Worm (Caenorhabditis elegans) whole organism, young adult: ENCODE results near the gene flp-14.

ENCODE experiments used
- B0261.1 ChIP-seq: sonication (generic microtip); optimal IDR thresholded peaks from 2 replicates; lab custom pipeline; 2016; ENCODE audit warnings: mild to moderate bottlenecking, missing genetic modification characterization, moderate library complexity, missing compliant biosample characterization
- B0336.3 ChIP-seq: fragments of 200-800 bp; sonication (Bioruptor generic); IDR thresholded peaks from 2 replicates; pipeline ENCODE4 v1.3.6; 2022; ENCODE audit warnings: missing genetic modification characterization, missing compliant biosample characterization
- C06A6.2 ChIP-seq: fragments of 200-800 bp; sonication (Bioruptor generic); conservative IDR thresholded peaks from 2 replicates; pipeline ENCODE4 v1.3.6; 2022; ENCODE audit warnings: missing genetic modification characterization, missing compliant biosample characterization
- C17E4.6 ChIP-seq: fragments of 200-800 bp; sonication (Bioruptor generic); IDR thresholded peaks from 2 replicates; pipeline ENCODE4 v1.3.6; 2022; ENCODE audit warnings: missing genetic modification reagents, missing genetic modification characterization, missing compliant biosample characterization
- F22D6.2 ChIP-seq: sonication (generic microtip); optimal IDR thresholded peaks from 2 replicates; lab custom pipeline; 2016; ENCODE audit warnings: mild to moderate bottlenecking, missing genetic modification characterization, missing compliant biosample characterization
- F37B4.10 ChIP-seq: fragments of 200-800 bp; sonication (Bioruptor generic); IDR thresholded peaks from 2 replicates; pipeline ENCODE4 v1.3.6; 2022; ENCODE audit warnings: missing genetic modification characterization, missing compliant biosample characterization
- F39B2.1 ChIP-seq: fragments of 200-800 bp; sonication (Bioruptor generic); IDR thresholded peaks from 2 replicates; pipeline ENCODE4 v1.3.6; 2022; ENCODE audit warnings: missing genetic modification reagents, missing genetic modification characterization, missing compliant biosample characterization
- F52B5.7 ChIP-seq: sonication (generic microtip); optimal IDR thresholded peaks from 2 replicates; lab custom pipeline; 2016; ENCODE audit warnings: mild to moderate bottlenecking, missing genetic modification characterization, missing compliant biosample characterization
- F57A8.1 ChIP-seq: fragments of 200-800 bp; sonication (Bioruptor generic); optimal IDR thresholded peaks from 2 replicates; lab custom pipeline; 2018; ENCODE audit warnings: mild to moderate bottlenecking, missing genetic modification characterization, moderate library complexity, missing compliant biosample characterization
- F57C9.4 ChIP-seq: sonication (generic microtip); optimal IDR thresholded peaks from 2 replicates; lab custom pipeline; 2017; ENCODE audit warnings: mild to moderate bottlenecking, missing genetic modification characterization, missing compliant biosample characterization
- K12H6.12 ChIP-seq: fragments of 200-800 bp; sonication (Bioruptor generic); optimal IDR thresholded peaks from 2 replicates; lab custom pipeline; 2018; ENCODE audit warnings: mild to moderate bottlenecking, missing genetic modification characterization, missing compliant biosample characterization
- T07F8.4 ChIP-seq: sonication (generic microtip); optimal IDR thresholded peaks from 2 replicates; lab custom pipeline; 2016; ENCODE audit warnings: mild to moderate bottlenecking, missing genetic modification characterization, moderate library complexity, missing compliant biosample characterization
- Y67H2A.10 ChIP-seq: fragments of 200-800 bp; sonication (Bioruptor generic); conservative IDR thresholded peaks from 2 replicates; pipeline ENCODE4 v1.3.6; 2022; ENCODE audit warnings: missing genetic modification reagents, missing genetic modification characterization, missing compliant biosample characterization
- Y95B8A.8 ChIP-seq: fragments of 200-800 bp; sonication (Bioruptor generic); IDR thresholded peaks from 2 replicates; pipeline ENCODE4 v1.3.6; 2022; ENCODE audit warnings: missing genetic modification reagents, missing genetic modification characterization, missing compliant biosample characterization
- aptf-2 ChIP-seq: fragments of 200-800 bp; sonication (Bioruptor generic); conservative IDR thresholded peaks from 2 replicates; pipeline ENCODE4 v1.3.6; 2022; ENCODE audit warnings: missing genetic modification reagents, missing genetic modification characterization, missing compliant biosample characterization
- bed-1 ChIP-seq: fragments of 200-800 bp; sonication (Bioruptor generic); IDR thresholded peaks from 2 replicates; pipeline ENCODE4 v1.3.6; 2022; ENCODE audit warnings: missing genetic modification reagents, missing genetic modification characterization, missing compliant biosample characterization
- bed-2 ChIP-seq: fragments of 200-800 bp; sonication (Bioruptor generic); IDR thresholded peaks from 2 replicates; pipeline ENCODE4 v1.3.6; 2022; ENCODE audit warnings: missing genetic modification reagents, missing genetic modification characterization, missing compliant biosample characterization
- ccch-3 ChIP-seq: fragments of 200-800 bp; sonication (Bioruptor generic); optimal IDR thresholded peaks from 2 replicates; lab custom pipeline; 2018; ENCODE audit warnings: mild to moderate bottlenecking, missing genetic modification characterization, missing compliant biosample characterization
- cebp-1 ChIP-seq, 2 experiments: fragments of 200-800 bp in 1 of 2; sonication (Bioruptor generic) in 1 of 2; sonication (generic microtip) in 1 of 2; IDR thresholded peaks in 1 of 2; optimal IDR thresholded peaks in 1 of 2; 2 replicates each; pipeline versions ENCODE4 v1.3.6 to Lab custom; 2017 to 2022; ENCODE audit warnings: missing compliant biosample characterization in 2 of 2, missing genetic modification characterization in 2 of 2, mild to moderate bottlenecking in 1 of 2, missing genetic modification reagents in 1 of 2, moderate library complexity in 1 of 2
- cebp-2 ChIP-seq: fragments of 200-800 bp; sonication (Bioruptor generic); IDR thresholded peaks from 2 replicates; pipeline ENCODE4 v1.3.6; 2022; ENCODE audit warnings: missing genetic modification characterization, missing compliant biosample characterization
- dox-1 ChIP-seq: fragments of 200-800 bp; sonication (Bioruptor generic); IDR thresholded peaks from 2 replicates; pipeline ENCODE4 v1.3.6; 2022; ENCODE audit warnings: missing genetic modification reagents, missing genetic modification characterization, missing compliant biosample characterization
- dpff-1 ChIP-seq: sonication (generic microtip); optimal IDR thresholded peaks from 2 replicates; lab custom pipeline; 2017; ENCODE audit warnings: mild to moderate bottlenecking, missing genetic modification characterization, missing compliant biosample characterization
- efl-1 ChIP-seq: fragments of 150-350 bp; optimal IDR thresholded peaks from 2 replicates; lab custom pipeline; 2014; ENCODE audit warnings: missing biosample characterization, missing genetic modification reagents, missing genetic modification characterization
- egl-18 ChIP-seq: fragments of 200-800 bp; sonication (Bioruptor generic); IDR thresholded peaks from 2 replicates; pipeline ENCODE4 v1.3.6; 2022; ENCODE audit warnings: missing genetic modification reagents, missing genetic modification characterization, missing compliant biosample characterization
- ekl-4 ChIP-seq: fragments of 200-800 bp; sonication (Bioruptor generic); IDR thresholded peaks from 2 replicates; pipeline ENCODE4 v1.3.6; 2022; ENCODE audit warnings: missing genetic modification reagents, missing genetic modification characterization, missing compliant biosample characterization
- hmg-20 ChIP-seq: fragments of 200-800 bp; sonication (Bioruptor generic); IDR thresholded peaks from 2 replicates; pipeline ENCODE4 v1.3.6; 2022; ENCODE audit warnings: missing genetic modification reagents, missing genetic modification characterization, missing compliant biosample characterization
- hsf-1 ChIP-seq: fragments of 200-800 bp; sonication (Bioruptor generic); IDR thresholded peaks from 2 replicates; pipeline ENCODE4 v1.3.6; 2022; ENCODE audit warnings: missing genetic modification reagents, missing genetic modification characterization, missing compliant biosample characterization
- lin-26 ChIP-seq: fragments of 200-800 bp; sonication (Bioruptor generic); IDR thresholded peaks from 2 replicates; pipeline ENCODE4 v1.3.6; 2022; ENCODE audit warnings: missing genetic modification reagents, missing genetic modification characterization, missing compliant biosample characterization
- lin-35 ChIP-seq, 3 experiments: fragments of 150-350 bp in 2 of 3; sonication (generic microtip) in 1 of 3; optimal IDR thresholded peaks; 2 replicates each; lab custom pipeline; 2014 to 2018; ENCODE audit warnings: missing biosample characterization in 3 of 3, missing genetic modification characterization in 3 of 3, missing genetic modification reagents in 3 of 3
- madf-3 ChIP-seq: fragments of 200-800 bp; sonication (Bioruptor generic); IDR thresholded peaks from 2 replicates; pipeline ENCODE4 v1.3.6; 2022; ENCODE audit warnings: missing genetic modification reagents, missing genetic modification characterization, missing compliant biosample characterization
- madf-8 ChIP-seq: fragments of 200-800 bp; sonication (Bioruptor generic); conservative IDR thresholded peaks from 2 replicates; pipeline ENCODE4 v1.3.6; 2022; ENCODE audit warnings: missing genetic modification reagents, missing genetic modification characterization, missing compliant biosample characterization
- mcd-1 ChIP-seq: fragments of 200-800 bp; sonication (Bioruptor generic); IDR thresholded peaks from 2 replicates; pipeline ENCODE4 v1.3.6; 2022; ENCODE audit warnings: missing genetic modification reagents, missing genetic modification characterization, missing compliant biosample characterization
- nhr-179 ChIP-seq: sonication (generic microtip); optimal IDR thresholded peaks from 2 replicates; lab custom pipeline; 2016; ENCODE audit warnings: mild to moderate bottlenecking, missing genetic modification characterization, missing compliant biosample characterization
- nhr-90 ChIP-seq: sonication (generic microtip); optimal IDR thresholded peaks from 2 replicates; lab custom pipeline; 2016; ENCODE audit warnings: missing genotype, mild to moderate bottlenecking, missing genetic modification characterization, missing compliant biosample characterization
- repo-1 ChIP-seq: sonication (generic microtip); optimal IDR thresholded peaks from 2 replicates; lab custom pipeline; 2017; ENCODE audit warnings: mild to moderate bottlenecking, missing genetic modification characterization, missing compliant biosample characterization
- rpc-1 ChIP-seq, 2 experiments: fragments of 150-350 bp in 1 of 2; sonication (generic microtip) in 1 of 2; optimal IDR thresholded peaks; 2 replicates each; lab custom pipeline; 2014 to 2018; ENCODE audit warnings: missing biosample characterization in 1 of 2, missing genetic modification characterization in 1 of 2, missing genetic modification reagents in 1 of 2, missing genotype in 1 of 2
- sdz-38 ChIP-seq: sonication (generic microtip); optimal IDR thresholded peaks from 2 replicates; lab custom pipeline; 2016; ENCODE audit warnings: missing genotype, missing genetic modification characterization, missing compliant biosample characterization
- snpc-1.1 ChIP-seq: sonication (generic microtip); optimal IDR thresholded peaks from 2 replicates; lab custom pipeline; 2017; ENCODE audit warnings: missing genetic modification characterization, mild to moderate bottlenecking, missing compliant biosample characterization, antibody characterized with exemption, moderate library complexity, missing genotype, missing genetic modification reagents; ENCODE audit not compliant: insufficient read depth
- snpc-1.3 ChIP-seq: sonication (generic microtip); optimal IDR thresholded peaks from 2 replicates; lab custom pipeline; 2017; ENCODE audit warnings: missing genetic modification characterization, mild to moderate bottlenecking, missing compliant biosample characterization, antibody characterized with exemption, moderate library complexity, missing genotype, missing genetic modification reagents; ENCODE audit not compliant: insufficient read depth
- somi-1 ChIP-seq: fragments of 200-800 bp; sonication (Bioruptor generic); optimal IDR thresholded peaks from 2 replicates; lab custom pipeline; 2018; ENCODE audit warnings: mild to moderate bottlenecking, missing genetic modification characterization, missing compliant biosample characterization
- sptf-2 ChIP-seq: fragments of 200-800 bp; sonication (Bioruptor generic); optimal IDR thresholded peaks from 2 replicates; lab custom pipeline; 2018; ENCODE audit warnings: mild to moderate bottlenecking, missing genetic modification characterization, missing compliant biosample characterization
- tbp1 ChIP-seq: fragments of 200-800 bp; sonication (Bioruptor generic); optimal IDR thresholded peaks from 2 replicates; lab custom pipeline; 2018; ENCODE audit warnings: mild to moderate bottlenecking, missing genetic modification characterization, missing compliant biosample characterization
- tlf-1 ChIP-seq: fragments of 200-800 bp; sonication (Bioruptor generic); optimal IDR thresholded peaks from 2 replicates; lab custom pipeline; 2018; ENCODE audit warnings: mild to moderate bottlenecking, missing genetic modification characterization, missing compliant biosample characterization
- unc-62 ChIP-seq: fragments of 150-350 bp; optimal IDR thresholded peaks from 2 replicates; lab custom pipeline; 2014; ENCODE audit warnings: missing biosample characterization, missing genetic modification reagents, missing genetic modification characterization
- ztf-18 ChIP-seq: sonication (generic microtip); optimal IDR thresholded peaks from 2 replicates; lab custom pipeline; 2016; ENCODE audit warnings: missing genotype, mild to moderate bottlenecking, missing genetic modification characterization, missing compliant biosample characterization
- ztf-28 ChIP-seq: fragments of 200-800 bp; sonication (Bioruptor generic); IDR thresholded peaks from 2 replicates; pipeline ENCODE4 v1.3.6; 2022; ENCODE audit warnings: missing genetic modification reagents, missing genetic modification characterization, missing compliant biosample characterization

flp-14 gene

ce11 chrIII:12916459-12916858 lies 6.1 kb downstream of the flp-14 start:
- TF ChIP-seq F57C9.4, result no peak
- no peak for TF ChIP-seq snpc-1.1 (tag; lab: Kevin White, UChicago)
- no peak for TF ChIP-seq nhr-90 (tag; lab: Kevin White, UChicago)
- TF ChIP-seq hmg-20 (GFP tag; lab: Robert Waterston, UW), result no peak
- no peak for TF ChIP-seq F37B4.10 (GFP tag; lab: Robert Waterston, UW)
- no peak for TF ChIP-seq F39B2.1 (GFP tag; lab: Robert Waterston, UW)
- no peak for TF ChIP-seq F57A8.1 (GFP tag; lab: Kevin White, UChicago)
- TF ChIP-seq bed-2 (GFP tag; lab: Robert Waterston, UW), result no peak
- TF ChIP-seq B0336.3 (GFP tag; lab: Robert Waterston, UW), result no peak
- no peak for TF ChIP-seq bed-1
- no peak for TF ChIP-seq repo-1 (tag; lab: Kevin White, UChicago)
- no peak for TF ChIP-seq madf-8 (GFP tag; lab: Robert Waterston, UW)
- TF ChIP-seq F22D6.2 (tag; lab: Kevin White, UChicago), result no peak
- TF ChIP-seq B0261.1 (tag; lab: Kevin White, UChicago), result no peak
- TF ChIP-seq F52B5.7, result no peak
- no peak for TF ChIP-seq cebp-2
- no peak for TF ChIP-seq C06A6.2 (GFP tag; lab: Robert Waterston, UW)
- no peak for TF ChIP-seq snpc-1.3 (tag; lab: Kevin White, UChicago)
- no peak for TF ChIP-seq ztf-18 (tag; lab: Kevin White, UChicago)
- no peak for TF ChIP-seq madf-3 (GFP tag; lab: Robert Waterston, UW)

- no peak for TF ChIP-seq Y67H2A.10
- no peak for TF ChIP-seq repo-1 (tag; lab: Kevin White, UChicago)
- TF ChIP-seq efl-1 (GFP tag; lab: Kevin White, UChicago), result no peak
- TF ChIP-seq sdz-38 (tag; lab: Kevin White, UChicago), result no peak
- no peak for TF ChIP-seq aptf-2 (GFP tag; lab: Robert Waterston, UW)
- no peak for TF ChIP-seq dpff-1
- no peak for TF ChIP-seq Y95B8A.8 (GFP tag; lab: Robert Waterston, UW)
- no peak for TF ChIP-seq tbp1 (GFP tag; lab: Kevin White, UChicago)
- TF ChIP-seq nhr-179 (tag; lab: Kevin White, UChicago), result no peak
- TF ChIP-seq lin-35 (GFP tag; optimal IDR thresholded peaks at IDR 0.05; lab: Kevin White, UChicago), result no peak
- no peak for TF ChIP-seq unc-62 (GFP tag; lab: Kevin White, UChicago)
- no peak for TF ChIP-seq tlf-1 (GFP tag; lab: Kevin White, UChicago)
- TF ChIP-seq B0261.1 (tag; lab: Kevin White, UChicago), result no peak
- no peak for TF ChIP-seq B0336.3 (GFP tag; lab: Robert Waterston, UW)
- TF ChIP-seq ccch-3, result no peak
- TF ChIP-seq ekl-4 (GFP tag; lab: Robert Waterston, UW), result no peak
- TF ChIP-seq K12H6.12 (tag; lab: Kevin White, UChicago), result no peak
- TF ChIP-seq somi-1, result no peak
- TF ChIP-seq dox-1 (GFP tag; lab: Robert Waterston, UW), result no peak
Measured at ce11 chrIII:12917852-12918251, 7.5 kb downstream of the flp-14 start.

ce11 chrIII:12918575-12918974 lies 8.3 kb downstream of the flp-14 start, which contains the start of gene Y37D8A.16:
Gene Y37D8A.16, minus strand, starts transcription at chrIII:12918675.
- TF ChIP-seq unc-62 (GFP tag; lab: Kevin White, UChicago), result no peak
- no peak for TF ChIP-seq sptf-2
- TF ChIP-seq ztf-28 (GFP tag; lab: Robert Waterston, UW), result no peak
- TF ChIP-seq bed-2 (GFP tag; lab: Robert Waterston, UW), result no peak
- TF ChIP-seq sdz-38 (tag; lab: Kevin White, UChicago), result no peak
- no peak for TF ChIP-seq rpc-1 (optimal IDR thresholded peaks at IDR 0.05; lab: Kevin White, UChicago)
- TF ChIP-seq rpc-1 (tag; optimal IDR thresholded peaks at IDR 0.05; lab: Kevin White, UChicago), result no peak
- no peak for TF ChIP-seq cebp-1 (GFP tag; IDR thresholded peaks at IDR 0.05; lab: Robert Waterston, UW)
- TF ChIP-seq cebp-1 (tag; optimal IDR thresholded peaks at IDR 0.05; lab: Kevin White, UChicago), result no peak
- no peak for TF ChIP-seq T07F8.4 (tag; lab: Kevin White, UChicago)
- no peak for TF ChIP-seq mcd-1
- no peak for TF ChIP-seq hmg-20 (GFP tag; lab: Robert Waterston, UW)
- no peak for TF ChIP-seq C17E4.6
- TF ChIP-seq egl-18, result no peak
- no peak for TF ChIP-seq hsf-1 (GFP tag; lab: Robert Waterston, UW)
- no peak for TF ChIP-seq lin-26
- TF ChIP-seq, all 124 proteins: peak for 0
